Fruit fly (Drosophila melanogaster) whole organism, embryonic: ENCODE measurements around the gene Nazo.

Experiments used
- Ada2b ChIP-seq: fragments of 200-800 bp; sonication (Bioruptor generic); IDR thresholded peaks from 2 replicates; pipeline ENCODE4 v1.3.6; 2022; ENCODE audit warnings: missing biosample characterization, missing genetic modification characterization
- Aef1 ChIP-seq: fragments of 200-800 bp; sonication (Bioruptor generic); IDR thresholded peaks from 3 replicates; pipeline ENCODE4 v1.3.6; 2022; ENCODE audit warnings: missing biosample characterization, missing genetic modification characterization
- CG10321 ChIP-seq: fragments of 200-800 bp; sonication (Bioruptor generic); IDR thresholded peaks from 2 replicates; pipeline ENCODE4 v1.3.6; 2022; ENCODE audit warnings: missing biosample characterization, missing genetic modification characterization
- CG11696 ChIP-seq: fragments of 200-800 bp; sonication (Bioruptor generic); IDR thresholded peaks from 2 replicates; pipeline ENCODE4 v1.3.6; 2022; ENCODE audit warnings: missing biosample characterization, missing genetic modification characterization
- CG13775 ChIP-seq: fragments of 200-800 bp; sonication (Bioruptor generic); optimal IDR thresholded peaks from 3 replicates; lab custom pipeline; 2017; ENCODE audit warnings: missing biosample characterization, mild to moderate bottlenecking, missing genetic modification characterization
- CG14441 ChIP-seq: fragments of 200-800 bp; sonication (Bioruptor generic); IDR thresholded peaks from 2 replicates; pipeline ENCODE4 v1.3.6; 2022; ENCODE audit warnings: missing biosample characterization, missing genetic modification characterization
- CG15011 ChIP-seq: fragments of 200-800 bp; sonication (Bioruptor generic); optimal IDR thresholded peaks from 3 replicates; lab custom pipeline; 2018; ENCODE audit warnings: missing biosample characterization, mild to moderate bottlenecking, missing genetic modification characterization
- CG15073 ChIP-seq: fragments of 200-800 bp; sonication (Bioruptor generic); optimal IDR thresholded peaks from 2 replicates; lab custom pipeline; 2016; ENCODE audit warnings: missing biosample characterization, missing genetic modification characterization
- CG15479 ChIP-seq: fragments of 200-800 bp; sonication (Bioruptor generic); optimal IDR thresholded peaks from 3 replicates; lab custom pipeline; 2019; ENCODE audit warnings: missing biosample characterization, mild to moderate bottlenecking, missing genetic modification characterization, moderate library complexity
- CG16813 ChIP-seq: fragments of 200-800 bp; sonication (Bioruptor generic); IDR thresholded peaks from 3 replicates; pipeline ENCODE4 v1.3.6; 2022; ENCODE audit warnings: missing biosample characterization, missing genetic modification characterization; ENCODE audit not compliant: partially characterized antibody
- CG17186 ChIP-seq: fragments of 200-800 bp; sonication (Bioruptor generic); optimal IDR thresholded peaks from 3 replicates; lab custom pipeline; 2017; ENCODE audit warnings: missing biosample characterization, missing genetic modification reagents, missing genetic modification characterization
- CG2875 ChIP-seq: fragments of 200-800 bp; sonication (Bioruptor generic); optimal IDR thresholded peaks from 2 replicates; lab custom pipeline; 2017; ENCODE audit warnings: missing biosample characterization, mild to moderate bottlenecking, missing genetic modification characterization, missing genetic modification reagents
- CG32767 ChIP-seq: fragments of 200-800 bp; sonication (Bioruptor generic); IDR thresholded peaks from 2 replicates; pipeline ENCODE4 v1.3.6; 2022; ENCODE audit warnings: missing biosample characterization, missing genetic modification characterization
- CG42726 ChIP-seq: fragments of 200-800 bp; sonication (Bioruptor generic); IDR thresholded peaks from 2 replicates; pipeline ENCODE4 v1.3.6; 2022; ENCODE audit warnings: missing biosample characterization, missing genetic modification characterization; ENCODE audit not compliant: partially characterized antibody
- CG7357 ChIP-seq: fragments of 200-800 bp; sonication (Bioruptor generic); IDR thresholded peaks from 3 replicates; pipeline ENCODE4 v1.3.6; 2022; ENCODE audit warnings: missing biosample characterization, missing genetic modification characterization
- CG7963 ChIP-seq: fragments of 200-800 bp; sonication (Bioruptor generic); IDR thresholded peaks from 3 replicates; pipeline ENCODE4 v1.3.6; 2022; ENCODE audit warnings: missing biosample characterization, missing genetic modification characterization; ENCODE audit not compliant: partially characterized antibody
- CG9215 ChIP-seq: fragments of 200-800 bp; sonication (Bioruptor generic); IDR thresholded peaks from 2 replicates; pipeline ENCODE4 v1.3.6; 2022; ENCODE audit warnings: missing biosample characterization, missing genetic modification characterization
- CTCF ChIP-seq: fragments of 200-800 bp; sonication (Bioruptor generic); optimal IDR thresholded peaks from 2 replicates; lab custom pipeline; 2017; ENCODE audit warnings: missing biosample characterization, mild to moderate bottlenecking, missing genetic modification characterization, moderate library complexity
- D ChIP-seq, 2 experiments: fragments of 200-800 bp in 1 of 2; fragments of >200 bp in 1 of 2; sonication (Bioruptor generic) in 1 of 2; optimal IDR thresholded peaks; 2 replicates in 1 of 2; 3 replicates in 1 of 2; lab custom pipeline; 2017; ENCODE audit warnings: mild to moderate bottlenecking in 1 of 2, missing biosample characterization in 1 of 2, missing genetic modification characterization in 1 of 2, missing genetic modification reagents in 1 of 2
- ERR ChIP-seq: fragments of 200-800 bp; sonication (Bioruptor generic); optimal IDR thresholded peaks from 2 replicates; lab custom pipeline; 2016; ENCODE audit warnings: missing biosample characterization, missing genetic modification characterization
- Fer1 ChIP-seq: fragments of 200-800 bp; sonication (Bioruptor generic); optimal IDR thresholded peaks from 2 replicates; lab custom pipeline; 2017; ENCODE audit warnings: missing biosample characterization, mild to moderate bottlenecking, missing genetic modification characterization
- H15 ChIP-seq: fragments of 200-800 bp; sonication (Bioruptor generic); IDR thresholded peaks from 3 replicates; pipeline ENCODE4 v1.3.6; 2022; ENCODE audit warnings: missing biosample characterization, missing genetic modification characterization
- Lim3 ChIP-seq: fragments of 200-800 bp; sonication (Bioruptor generic); IDR thresholded peaks from 2 replicates; pipeline ENCODE4 v1.3.6; 2022; ENCODE audit warnings: missing biosample characterization, missing genetic modification characterization
- MESR4 ChIP-seq: fragments of 200-800 bp; sonication (Bioruptor generic); optimal IDR thresholded peaks from 2 replicates; lab custom pipeline; 2018; ENCODE audit warnings: missing biosample characterization, mild to moderate bottlenecking, missing genetic modification characterization, moderate library complexity
- Meics ChIP-seq: fragments of 200-800 bp; sonication (Bioruptor generic); optimal IDR thresholded peaks from 2 replicates; lab custom pipeline; 2017; ENCODE audit warnings: missing biosample characterization, mild to moderate bottlenecking, missing genetic modification characterization
- Mrtf ChIP-seq: fragments of 200-800 bp; sonication (Bioruptor generic); IDR thresholded peaks from 3 replicates; pipeline ENCODE4 v1.3.6; 2022; ENCODE audit warnings: missing biosample characterization, missing genetic modification characterization
- NC2α ChIP-seq: fragments of 200-800 bp; sonication (Bioruptor generic); optimal IDR thresholded peaks from 2 replicates; lab custom pipeline; 2016; ENCODE audit warnings: missing biosample characterization, missing genetic modification characterization
- NK7.1 ChIP-seq: fragments of 200-800 bp; sonication (Bioruptor generic); optimal IDR thresholded peaks from 3 replicates; lab custom pipeline; 2016; ENCODE audit warnings: missing biosample characterization, missing genetic modification characterization
- Nf-YA ChIP-seq: fragments of 200-800 bp; sonication (Bioruptor generic); IDR thresholded peaks from 2 replicates; pipeline ENCODE4 v1.3.6; 2022; ENCODE audit warnings: missing biosample characterization, missing genetic modification characterization
- Oaz ChIP-seq: fragments of 200-800 bp; sonication (Bioruptor generic); IDR thresholded peaks from 2 replicates; pipeline ENCODE4 v1.3.6; 2022; ENCODE audit warnings: missing biosample characterization, missing genetic modification characterization
- ato ChIP-seq: fragments of 200-800 bp; sonication (Bioruptor generic); IDR thresholded peaks from 2 replicates; pipeline ENCODE4 v1.3.6; 2022; ENCODE audit warnings: missing biosample characterization, missing genetic modification characterization; ENCODE audit not compliant: partially characterized antibody
- chif ChIP-seq, 2 experiments: fragments of 200-800 bp; sonication (Bioruptor generic); optimal IDR thresholded peaks; 3 replicates each; lab custom pipeline; 2016; ENCODE audit warnings: missing biosample characterization in 2 of 2, missing genetic modification characterization in 2 of 2
- croc ChIP-seq: fragments of 200-800 bp; sonication (Bioruptor generic); conservative IDR thresholded peaks from 3 replicates; pipeline ENCODE4 v1.3.6; 2022; ENCODE audit warnings: missing biosample characterization, missing genetic modification characterization
- emc ChIP-seq: fragments of 200-800 bp; sonication (Bioruptor generic); optimal IDR thresholded peaks from 2 replicates; lab custom pipeline; 2016; ENCODE audit warnings: missing biosample characterization, missing genetic modification characterization
- exex ChIP-seq: fragments of 200-800 bp; sonication (Bioruptor generic); optimal IDR thresholded peaks from 4 replicates; lab custom pipeline; 2018; ENCODE audit warnings: missing biosample characterization, mild to moderate bottlenecking, missing genetic modification characterization, moderate library complexity
- fd64A ChIP-seq: fragments of 200-800 bp; sonication (Bioruptor generic); optimal IDR thresholded peaks from 3 replicates; lab custom pipeline; 2018; ENCODE audit warnings: missing biosample characterization, mild to moderate bottlenecking, missing genetic modification characterization
- hth ChIP-seq: fragments of >200 bp; optimal IDR thresholded peaks from 2 replicates; lab custom pipeline; 2017; ENCODE audit warnings: inconsistent platforms
- inv ChIP-seq: fragments of 200-800 bp; sonication (Bioruptor generic); IDR thresholded peaks from 2 replicates; pipeline ENCODE4 v1.3.6; 2022; ENCODE audit warnings: missing biosample characterization, missing genetic modification characterization; ENCODE audit not compliant: partially characterized antibody
- lov ChIP-seq, 2 experiments: fragments of 200-800 bp in 1 of 2; fragments of >200 bp in 1 of 2; sonication (Bioruptor generic) in 1 of 2; IDR thresholded peaks in 1 of 2; optimal IDR thresholded peaks in 1 of 2; 2 replicates in 1 of 2; 3 replicates in 1 of 2; pipeline versions ENCODE4 v1.3.6 to Lab custom; 2017 to 2022; ENCODE audit warnings: missing biosample characterization in 1 of 2, missing genetic modification characterization in 1 of 2
- mirr ChIP-seq: fragments of 200-800 bp; sonication (Bioruptor generic); optimal IDR thresholded peaks from 3 replicates; lab custom pipeline; 2018; ENCODE audit warnings: missing biosample characterization, mild to moderate bottlenecking, missing genetic modification characterization
- onecut ChIP-seq: fragments of 200-800 bp; sonication (Bioruptor generic); IDR thresholded peaks from 2 replicates; pipeline ENCODE4 v1.3.6; 2022; ENCODE audit warnings: missing biosample characterization, missing genetic modification characterization
- org-1 ChIP-seq: fragments of 200-800 bp; sonication (Bioruptor generic); optimal IDR thresholded peaks from 2 replicates; lab custom pipeline; 2017; ENCODE audit warnings: missing biosample characterization, missing genetic modification characterization
- rib ChIP-seq: fragments of 200-800 bp; sonication (Bioruptor generic); IDR thresholded peaks from 2 replicates; pipeline ENCODE4 v1.3.6; 2022; ENCODE audit warnings: missing biosample characterization, missing genetic modification characterization
- tin ChIP-seq: fragments of 200-800 bp; sonication (Bioruptor generic); optimal IDR thresholded peaks from 3 replicates; lab custom pipeline; 2016; ENCODE audit warnings: missing biosample characterization, missing genetic modification characterization
- trem ChIP-seq: fragments of 200-800 bp; optimal IDR thresholded peaks from 3 replicates; lab custom pipeline; 2019; ENCODE audit warnings: missing biosample characterization, mild to moderate bottlenecking, missing genetic modification characterization, moderate library complexity
- twi ChIP-seq: fragments of 200-800 bp; optimal IDR thresholded peaks from 2 replicates; lab custom pipeline; 2019; ENCODE audit warnings: missing biosample characterization, mild to moderate bottlenecking, missing genetic modification characterization, moderate library complexity
- vnd ChIP-seq: fragments of 200-800 bp; sonication (Bioruptor generic); IDR thresholded peaks from 3 replicates; pipeline ENCODE4 v1.3.6; 2022; ENCODE audit warnings: missing biosample characterization, missing genetic modification characterization; ENCODE audit not compliant: partially characterized antibody
- zen2 ChIP-seq: fragments of 200-800 bp; sonication (Bioruptor generic); IDR thresholded peaks from 3 replicates; pipeline ENCODE4 v1.3.6; 2022; ENCODE audit warnings: missing biosample characterization, missing genetic modification characterization; ENCODE audit not compliant: partially characterized antibody

The Nazo gene

dm6 chr3R:8239472-8240301, 48.0 kb upstream of the Nazo start (continued):
- TF ChIP-seq NC2α (GFP tag; lab: Kevin White, UChicago) (peak; percentile 45), croc (GFP tag; lab: Robert Waterston, UW) (peak; percentile 57), Oaz (GFP tag; lab: Robert Waterston, UW) (peak; percentile 28; the same call in 1 of the 2 replicates), vnd (no peak), CG13775 (GFP tag; lab: Kevin White, UChicago) (peak; percentile 96), tin (GFP tag; lab: Kevin White, UChicago) (peak; percentile 82), NK7.1 (peak; percentile 64), chif (GFP tag; optimal IDR thresholded peaks at IDR 0.05; lab: Kevin White, UChicago) (peak; percentile 73 to 75), mirr (GFP tag; lab: Kevin White, UChicago) (no peak), Nf-YA (peak; percentile 50; the same call in 1 of the 2 replicates), CG14441 (peak; percentile 59), Meics (peak; percentile 95), MESR4 (GFP tag; lab: Kevin White, UChicago) (no peak), rib (GFP tag; lab: Robert Waterston, UW) (peak; percentile 41; the same call in 1 of the 2 replicates), H15 (GFP tag; lab: Robert Waterston, UW) (peak; percentile 76), ato (GFP tag; lab: Robert Waterston, UW) (no peak), Ada2b (GFP tag; lab: Robert Waterston, UW) (peak; percentile 81), CG17186 (GFP tag; lab: Kevin White, UChicago) (no peak), Lim3 (GFP tag; lab: Robert Waterston, UW) (no peak), fd64A (GFP tag; lab: Kevin White, UChicago) (peak; percentile 55), twi (tag; lab: Kevin White, UChicago) (peak; percentile 82), trem (tag; lab: Kevin White, UChicago) (peak; percentile 65), CG15479 (GFP tag; lab: Kevin White, UChicago) (no peak), zen2 (GFP tag; lab: Robert Waterston, UW) (no peak), CG32767 (GFP tag; lab: Robert Waterston, UW) (peak; percentile 71), Mrtf (GFP tag; lab: Robert Waterston, UW) (peak; percentile 51; the same call in 1 of the 3 replicates), CG42726 (GFP tag; lab: Robert Waterston, UW) (no peak), CG7963 (GFP tag; lab: Robert Waterston, UW) (no peak), Aef1 (GFP tag; lab: Robert Waterston, UW) (peak; percentile 59; the same call in 2 of the 3 replicates), exex (tag; lab: Kevin White, UChicago) (peak; percentile 69), onecut (peak; percentile 79), D (optimal IDR thresholded peaks at IDR 0.05; lab: Kevin White, UChicago) (no peak), D (GFP tag; optimal IDR thresholded peaks at IDR 0.05; lab: Kevin White, UChicago) (peak; percentile 93), emc (peak; percentile 21), CG9215 (GFP tag; lab: Robert Waterston, UW) (peak; percentile 72), Fer1 (GFP tag; lab: Kevin White, UChicago) (peak; percentile 84), CG11696 (GFP tag; lab: Robert Waterston, UW) (peak; percentile 25; the same call in 1 of the 2 replicates), CG7357 (GFP tag; lab: Robert Waterston, UW) (peak; percentile 76; the same call in 2 of the 3 replicates), CG2875 (GFP tag; lab: Kevin White, UChicago) (peak; percentile 84), CG15073 (GFP tag; lab: Kevin White, UChicago) (peak; percentile 54), CG16813 (GFP tag; lab: Robert Waterston, UW) (no peak), inv (GFP tag; lab: Robert Waterston, UW) (no peak), CTCF (GFP tag; lab: Kevin White, UChicago) (peak; percentile 47), org-1 (GFP tag; lab: Kevin White, UChicago) (peak; percentile 90), ERR (GFP tag; lab: Kevin White, UChicago) (no peak), CG10321 (GFP tag; lab: Robert Waterston, UW) (no peak), hth (lab: Kevin White, UChicago) (no peak), lov (optimal IDR thresholded peaks at IDR 0.05; lab: Kevin White, UChicago) (no peak), lov (GFP tag; IDR thresholded peaks at IDR 0.05; lab: Robert Waterston, UW) (0 out of 3 replicates have a peak, but pooled peaks have one; percentile 33), CG15011 (GFP tag; lab: Kevin White, UChicago) (peak; percentile 91)
